Worm (Caenorhabditis elegans): ENCODE data around the gene unc-45.

ce11 chrIII:530899-531298, 39.6 kb downstream of the unc-45 start:
- TF ChIP-seq K02D7.2 (tag; optimal IDR thresholded peaks at IDR 0.05), result no peak
- TF ChIP-seq hlh-15 (tag; optimal IDR thresholded peaks at IDR 0.05), result no peak
- TF ChIP-seq dmd-4 (tag; optimal IDR thresholded peaks at IDR 0.05; ENCODE audit: borderline replicate concordance), result no peak
- TF ChIP-seq ama-1 (optimal IDR thresholded peaks at IDR 0.05), result no peak
- no peak for TF ChIP-seq pha-4 (tag; optimal IDR thresholded peaks at IDR 0.05)
- no peak for TF ChIP-seq ceh-30 (tag; optimal IDR thresholded peaks at IDR 0.05)
- no peak for TF ChIP-seq fax-1 (tag; optimal IDR thresholded peaks at IDR 0.05)
- TF ChIP-seq unc-86 (tag; optimal IDR thresholded peaks at IDR 0.05), result no peak
- no peak for TF ChIP-seq pag-3 (tag; optimal IDR thresholded peaks at IDR 0.05; ENCODE audit: borderline replicate concordance)
- no peak for TF ChIP-seq ceh-14 (tag; optimal IDR thresholded peaks at IDR 0.05)
- no peak for TF ChIP-seq unc-55 (GFP tag; optimal IDR thresholded peaks at IDR 0.05)
- no peak for TF ChIP-seq ref-2 (tag; optimal IDR thresholded peaks at IDR 0.05)
- TF ChIP-seq ceh-31 (tag; optimal IDR thresholded peaks at IDR 0.05), result no peak
- TF ChIP-seq nfya-1 (tag; optimal IDR thresholded peaks at IDR 0.05), result no peak
